Worm (Caenorhabditis elegans) whole organism, late embryonic: Measurements from ENCODE around the gene srh-59.

Experiments used
- K09A11.1 ChIP-seq: sonication (generic microtip); optimal IDR thresholded peaks from 2 replicates; lab custom pipeline; 2017; ENCODE audit warnings: antibody characterized with exemption, mild to moderate bottlenecking, missing genetic modification characterization, missing compliant biosample characterization; ENCODE audit not compliant: insufficient read depth
- ama-1 ChIP-seq: fragments of 150-350 bp; optimal IDR thresholded peaks from 2 replicates; lab custom pipeline; 2014
- hlh-15 ChIP-seq: sonication (generic microtip); optimal IDR thresholded peaks from 2 replicates; lab custom pipeline; 2016; ENCODE audit warnings: missing genetic modification characterization, missing compliant biosample characterization
- hlh-6 ChIP-seq: sonication (generic microtip); optimal IDR thresholded peaks from 2 replicates; lab custom pipeline; 2016; ENCODE audit warnings: missing genotype, missing genetic modification characterization, missing compliant biosample characterization
- mec-3 ChIP-seq: sonication (generic microtip); optimal IDR thresholded peaks from 2 replicates; lab custom pipeline; 2016; ENCODE audit warnings: borderline replicate concordance, missing genetic modification characterization, missing compliant biosample characterization
- npax-4 ChIP-seq: sonication (generic microtip); optimal IDR thresholded peaks from 2 replicates; lab custom pipeline; 2016; ENCODE audit warnings: missing genetic modification characterization, missing compliant biosample characterization
- odd-2 ChIP-seq: sonication (generic microtip); optimal IDR thresholded peaks from 2 replicates; lab custom pipeline; 2017; ENCODE audit warnings: antibody characterized with exemption, mild to moderate bottlenecking, missing genetic modification characterization, missing compliant biosample characterization
- pha-2 ChIP-seq: sonication (generic microtip); optimal IDR thresholded peaks from 2 replicates; lab custom pipeline; 2017; ENCODE audit warnings: mild to moderate bottlenecking, missing genetic modification characterization, missing compliant biosample characterization
- sox-4 ChIP-seq: sonication (generic microtip); optimal IDR thresholded peaks from 2 replicates; lab custom pipeline; 2017; ENCODE audit warnings: mild to moderate bottlenecking, missing genetic modification characterization, inconsistent platforms, missing compliant biosample characterization
- tbx-2 ChIP-seq: sonication (generic microtip); optimal IDR thresholded peaks from 2 replicates; lab custom pipeline; 2016; ENCODE audit warnings: missing genetic modification characterization, missing compliant biosample characterization
- unc-3 ChIP-seq, 2 experiments: fragments of 200-800 bp in 1 of 2; sonication (Bioruptor generic) in 1 of 2; sonication (generic microtip) in 1 of 2; conservative IDR thresholded peaks in 1 of 2; optimal IDR thresholded peaks in 1 of 2; 2 replicates each; pipeline versions ENCODE4 v1.3.6 to Lab custom; 2016 to 2022; ENCODE audit warnings: missing compliant biosample characterization in 2 of 2, missing genetic modification characterization in 2 of 2, missing genetic modification reagents in 1 of 2
- unc-55 ChIP-seq: sonication (generic microtip); optimal IDR thresholded peaks from 2 replicates; lab custom pipeline; 2017; ENCODE audit warnings: missing biosample characterization, missing genetic modification reagents, missing genetic modification characterization
- ztf-16 ChIP-seq: sonication (generic microtip); optimal IDR thresholded peaks from 2 replicates; lab custom pipeline; 2017; ENCODE audit warnings: missing genetic modification characterization, missing compliant biosample characterization

ce11 chrII:3569118-3569517, 12.7 kb upstream of the srh-59 start, which contains the start of gene clec-127:
- TF ChIP-seq sox-4 (tag; lab: Kevin White, UChicago) (no peak), pha-2 (tag; lab: Kevin White, UChicago) (no peak), odd-2 (tag; lab: Kevin White, UChicago) (no peak), hlh-6 (no peak), hlh-15 (tag; lab: Kevin White, UChicago) (no peak), unc-3 (GFP tag; conservative IDR thresholded peaks at IDR 0.05; lab: Robert Waterston, UW) (no peak), unc-3 (tag; optimal IDR thresholded peaks at IDR 0.05; lab: Kevin White, UChicago) (no peak), K09A11.1 (tag; lab: Kevin White, UChicago) (no peak), npax-4 (tag; lab: Kevin White, UChicago) (no peak), mec-3 (tag; lab: Kevin White, UChicago) (no peak), unc-55 (GFP tag; lab: Kevin White, UChicago) (no peak), tbx-2 (tag; lab: Kevin White, UChicago) (no peak), ama-1 (no peak), ztf-16 (tag; lab: Kevin White, UChicago) (no peak)
